Worm (Caenorhabditis elegans): Measurements from ENCODE around the gene txdc-9.

txdc-9 gene

DNA sequence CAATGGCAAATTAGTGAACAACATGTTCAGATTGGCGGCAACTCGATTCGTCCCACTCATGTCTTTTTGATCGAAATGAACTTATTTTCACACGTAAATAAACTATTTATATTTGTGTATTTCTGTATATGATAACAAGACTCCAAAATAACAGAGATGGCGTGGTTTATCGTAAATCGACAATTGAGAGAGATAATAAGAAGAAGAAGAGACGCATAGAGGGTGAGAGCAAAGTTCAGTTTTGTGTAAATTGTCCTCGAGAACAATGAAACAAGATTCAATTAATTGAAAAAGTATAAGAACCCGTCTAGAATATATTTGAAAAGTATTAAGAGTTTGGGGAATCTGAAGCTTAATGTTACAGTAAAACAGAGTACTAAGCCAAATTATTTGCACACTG is 20.5 kb upstream of the txdc-9 start:
- no peak for TF ChIP-seq mef-2 (tag; optimal IDR thresholded peaks at IDR 0.05)
- TF ChIP-seq C16A3.4 (tag; optimal IDR thresholded peaks at IDR 0.05): peak; percentile 13
- peak; percentile 61 for TF ChIP-seq nhr-85 (tag)
- TF ChIP-seq C04F5.9 (tag; optimal IDR thresholded peaks at IDR 0.05): no peak
- TF ChIP-seq lin-35 (GFP tag; optimal IDR thresholded peaks at IDR 0.05): peak in 1 of 2 experiments; percentile 29
- TF ChIP-seq elt-2 (tag; optimal IDR thresholded peaks at IDR 0.05): peak; percentile 25
- peak; percentile 33 for TF ChIP-seq blmp-1 (tag; optimal IDR thresholded peaks at IDR 0.05)
- no peak for TF ChIP-seq unc-130 (tag; optimal IDR thresholded peaks at IDR 0.05)
- peak in 1 of 6 experiments; percentile 32 for TF ChIP-seq elt-3 (tag; optimal IDR thresholded peaks at IDR 0.05)
- peak in 1 of 2 experiments; percentile 51 for TF ChIP-seq lsy-2 (tag; optimal IDR thresholded peaks at IDR 0.05)
- TF ChIP-seq snu-23 (GFP tag; optimal IDR thresholded peaks at IDR 0.05): peak; percentile 11
- TF ChIP-seq nhr-71 (tag; optimal IDR thresholded peaks at IDR 0.05): peak; percentile 35

DNA sequence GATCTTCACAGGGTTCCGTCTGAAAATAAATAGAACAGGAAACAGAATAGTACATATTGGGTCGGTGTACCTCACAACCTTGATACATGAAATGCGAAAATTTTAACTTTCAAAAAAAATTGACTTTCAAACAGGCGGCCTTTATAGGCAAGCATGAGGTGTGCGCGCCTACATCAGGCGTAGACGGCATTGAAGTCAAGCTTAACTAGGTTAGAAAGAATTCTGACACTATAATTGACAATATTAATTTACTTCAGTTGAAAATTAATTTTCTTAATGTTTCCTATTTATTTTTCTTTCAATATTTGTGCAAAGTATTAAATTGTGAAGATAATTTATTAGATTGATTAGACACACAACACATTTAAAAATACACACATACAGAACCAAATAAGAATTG is 20.1 kb upstream of the txdc-9 start, which contains the start of gene C05D11.5:
C05D11.5 (minus strand) TSS at position 101 of the 400 bp plus-strand sequence.
- TF ChIP-seq ztf-4 (tag; optimal IDR thresholded peaks at IDR 0.05) (no peak), lin-13 (GFP tag; optimal IDR thresholded peaks at IDR 0.05) (no peak), snpc-4 (tag; optimal IDR thresholded peaks at IDR 0.05) (no peak), nhr-90 (tag; optimal IDR thresholded peaks at IDR 0.05; ENCODE audit: poor library complexity) (no peak), unc-30 (tag; optimal IDR thresholded peaks at IDR 0.05) (no peak), aha-1 (tag; optimal IDR thresholded peaks at IDR 0.05) (no peak), elt-2 (tag; optimal IDR thresholded peaks at IDR 0.05) (no peak), nhr-11 (tag; optimal IDR thresholded peaks at IDR 0.05) (no peak), sox-4 (tag; optimal IDR thresholded peaks at IDR 0.05) (no peak), ceh-82 (tag; optimal IDR thresholded peaks at IDR 0.05) (no peak), ceh-88 (GFP tag; IDR thresholded peaks at IDR 0.05) (no peak), skn-1 (tag; optimal IDR thresholded peaks at IDR 0.05) (no peak), unc-86 (tag; optimal IDR thresholded peaks at IDR 0.05) (no peak), C16A3.4 (tag; optimal IDR thresholded peaks at IDR 0.05) (no peak), sptf-1 (tag; optimal IDR thresholded peaks at IDR 0.05) (no peak), lir-3 (tag; optimal IDR thresholded peaks at IDR 0.05; ENCODE audit: poor library complexity) (no peak), mab-9 (GFP tag; IDR thresholded peaks at IDR 0.05) (no peak)

DNA sequence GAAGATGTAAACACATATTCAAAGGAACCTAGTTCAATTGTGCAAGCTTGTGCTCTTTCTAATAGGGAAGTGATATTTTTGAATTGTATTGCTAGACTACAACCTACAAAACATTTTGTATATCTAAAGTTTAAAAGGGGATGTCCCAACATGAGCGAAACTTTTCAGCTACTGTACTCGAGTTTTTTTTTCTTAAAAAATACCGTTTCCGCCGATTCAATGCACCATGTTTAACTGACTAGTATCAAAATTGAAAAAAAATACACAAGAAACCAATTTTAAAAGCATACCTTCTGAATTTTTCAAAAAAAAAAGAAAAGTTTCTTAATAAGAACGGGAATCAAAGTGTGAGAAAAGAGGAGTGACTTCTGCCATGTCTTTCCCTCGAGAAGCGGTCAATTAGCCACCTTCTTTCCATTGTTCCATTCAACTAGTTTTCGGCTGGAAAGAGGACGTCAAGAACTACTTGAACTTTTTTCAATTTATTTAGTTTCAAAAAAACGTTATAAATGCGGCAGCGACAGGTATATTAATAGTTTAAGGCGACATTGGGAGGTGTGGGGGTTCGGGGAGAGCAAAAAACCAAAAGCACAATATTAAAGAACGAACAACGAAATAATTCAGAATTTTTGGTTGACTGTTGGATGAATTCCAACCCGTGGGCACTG is 16.5 kb upstream of the txdc-9 start, which contains the start of gene nas-4:
nas-4 (minus strand) TSS at position 351 of the 668 bp plus-strand sequence.
- TF ChIP-seq nhr-47 (tag; optimal IDR thresholded peaks at IDR 0.05) (peak; percentile 42), nhr-20 (tag; optimal IDR thresholded peaks at IDR 0.05) (peak; percentile 5), elt-2 (tag; optimal IDR thresholded peaks at IDR 0.05) (no peak), ama-1 (optimal IDR thresholded peaks at IDR 0.05) (peak; percentile 38), grh-1 (GFP tag; IDR thresholded peaks at IDR 0.05) (peak; percentile 32; the same call in 1 of the 2 replicates), nhr-85 (tag) (peak; percentile 70), nhr-90 (tag; optimal IDR thresholded peaks at IDR 0.05; ENCODE audit: poor library complexity) (peak; percentile 40), Y116A8C.19 (tag; optimal IDR thresholded peaks at IDR 0.05; ENCODE audit: borderline replicate concordance) (no peak), nhr-28 (tag; optimal IDR thresholded peaks at IDR 0.05) (no peak), dsc-1 (tag; optimal IDR thresholded peaks at IDR 0.05) (peak; percentile 7), nhr-71 (tag; optimal IDR thresholded peaks at IDR 0.05) (peak; percentile 45), nhr-84 (tag; optimal IDR thresholded peaks at IDR 0.05) (no peak), aly-2 (tag; optimal IDR thresholded peaks at IDR 0.05) (peak; percentile 39), lin-14 (GFP tag; optimal IDR thresholded peaks at IDR 0.05) (no peak), ceh-90 (tag; optimal IDR thresholded peaks at IDR 0.05) (no peak), snu-23 (GFP tag; optimal IDR thresholded peaks at IDR 0.05) (peak; percentile 42), ztf-4 (tag; optimal IDR thresholded peaks at IDR 0.05) (peak; percentile 41), tbx-2 (tag; optimal IDR thresholded peaks at IDR 0.05) (peak; percentile 27)
